Worm (Caenorhabditis elegans) whole organism, L1 larva: ENCODE data around the gene let-268.

ENCODE experiments used
- blmp-1 ChIP-seq: fragments of 150-350 bp; optimal IDR thresholded peaks from 2 replicates; lab custom pipeline; 2014; ENCODE audit warnings: missing biosample characterization, missing genetic modification characterization
- ceh-82 ChIP-seq, 3 experiments: fragments of 150-350 bp in 1 of 3; sonication (generic microtip) in 2 of 3; optimal IDR thresholded peaks; 2 replicates each; lab custom pipeline; 2014 to 2017; ENCODE audit warnings: missing biosample characterization in 3 of 3, missing genetic modification characterization in 3 of 3
- egl-27 ChIP-seq, 2 experiments: fragments of 150-350 bp in 1 of 2; sonication (generic microtip); optimal IDR thresholded peaks; 3 replicates each; lab custom pipeline; 2017 to 2018; ENCODE audit warnings: missing biosample characterization in 2 of 2, missing genetic modification characterization in 2 of 2, missing genetic modification reagents in 2 of 2
- lin-35 ChIP-seq, 2 experiments: fragments of 150-350 bp; optimal IDR thresholded peaks; 2 replicates each; lab custom pipeline; 2014; ENCODE audit warnings: missing biosample characterization in 2 of 2, missing genetic modification characterization in 2 of 2, missing genetic modification reagents in 2 of 2
- nhr-11 ChIP-seq: fragments of 150-350 bp; optimal IDR thresholded peaks from 2 replicates; lab custom pipeline; 2014; ENCODE audit warnings: missing biosample characterization, missing genetic modification characterization
- nhr-19 ChIP-seq: fragments of 200-800 bp; sonication (Bioruptor generic); conservative IDR thresholded peaks from 2 replicates; pipeline ENCODE4 v1.3.6; 2022; ENCODE audit warnings: missing genetic modification characterization, missing compliant biosample characterization
- nhr-237 ChIP-seq: fragments of 150-350 bp; optimal IDR thresholded peaks from 2 replicates; lab custom pipeline; 2014; ENCODE audit warnings: missing biosample characterization, missing genetic modification characterization
- sup-37 ChIP-seq: fragments of 200-800 bp; sonication (Bioruptor generic); optimal IDR thresholded peaks from 2 replicates; lab custom pipeline; 2018; ENCODE audit warnings: mild to moderate bottlenecking, missing genetic modification characterization, missing compliant biosample characterization
- tlp-1 ChIP-seq: fragments of 150-350 bp; optimal IDR thresholded peaks from 2 replicates; lab custom pipeline; 2014; ENCODE audit warnings: missing biosample characterization, missing genetic modification characterization
- unc-86 ChIP-seq: sonication (generic microtip); optimal IDR thresholded peaks from 2 replicates; lab custom pipeline; 2016; ENCODE audit warnings: missing genetic modification characterization, missing compliant biosample characterization

DNA sequence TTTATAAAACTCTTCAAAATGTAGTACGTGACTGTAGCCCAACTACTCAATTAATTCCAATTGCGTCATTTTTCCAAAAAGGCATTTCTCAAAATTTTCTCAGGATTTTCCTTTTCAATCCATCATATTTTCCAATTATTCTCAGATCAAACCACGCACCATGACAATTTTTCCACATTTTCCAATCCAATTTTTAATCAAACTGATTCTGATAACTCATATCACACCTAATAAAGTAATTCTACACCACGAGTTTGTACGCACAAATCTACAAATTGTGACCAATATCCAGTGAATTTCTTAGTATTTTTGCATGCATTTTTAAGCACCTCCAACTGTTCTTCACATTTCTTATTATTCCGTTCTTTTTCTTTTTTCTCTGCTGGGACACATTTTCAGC is 11.7 kb upstream of the let-268 start:
- no peak for TF ChIP-seq tlp-1 (tag; lab: Kevin White, UChicago)
- no peak for TF ChIP-seq nhr-19 (GFP tag; lab: Robert Waterston, UW)
- no peak for TF ChIP-seq nhr-11
- no peak for TF ChIP-seq nhr-237 (tag; lab: Kevin White, UChicago)
- no peak for TF ChIP-seq sup-37 (GFP tag; lab: Kevin White, UChicago)
- TF ChIP-seq lin-35 (GFP tag; optimal IDR thresholded peaks at IDR 0.05; lab: Kevin White, UChicago), result no peak
- no peak for TF ChIP-seq egl-27 (tag; optimal IDR thresholded peaks at IDR 0.05; lab: Kevin White, UChicago)
- no peak for TF ChIP-seq unc-86 (tag; lab: Kevin White, UChicago)
- TF ChIP-seq blmp-1 (tag; lab: Kevin White, UChicago), result no peak
- TF ChIP-seq ceh-82 (tag; optimal IDR thresholded peaks at IDR 0.05; lab: Kevin White, UChicago), result no peak
